1 fruit fly cellular context compared by ENCODE assay signal in genomic region chrX:15312074-15312881, dm6.
TF ChIP-seq lines count a peak whose summit lies in the region.

No protein-coding gene starts in this region.

TF ChIP-seq in whole organism, embryonic, 481 proteins besides CTCF, POLR2A, EP300 and RAD21 (continued from another document):
- TF ChIP-seq grau (tag; optimal IDR thresholded peaks at IDR 0.05; lab: Kevin White, UChicago) = peak; percentile 37
- peak; percentile 38; the same call in 1 of the 2 replicates for TF ChIP-seq wor (GFP tag; IDR thresholded peaks at IDR 0.05; lab: Robert Waterston, UW)
- no peak for TF ChIP-seq Six4 (GFP tag; optimal IDR thresholded peaks at IDR 0.05; lab: Kevin White, UChicago)
- TF ChIP-seq lmd (GFP tag; IDR thresholded peaks at IDR 0.05; lab: Robert Waterston, UW) = peak; percentile 38
- no peak for TF ChIP-seq CG2889 (GFP tag; IDR thresholded peaks at IDR 0.05; lab: Robert Waterston, UW)
- TF ChIP-seq CG2678 (tag; optimal IDR thresholded peaks at IDR 0.05; lab: Kevin White, UChicago) = peak; percentile 55
- peak; percentile 3 for TF ChIP-seq Blimp-1 (GFP tag; optimal IDR thresholded peaks at IDR 0.05; lab: Kevin White, UChicago)
- no peak for TF ChIP-seq Side (GFP tag; optimal IDR thresholded peaks at IDR 0.05; lab: Kevin White, UChicago)
- peak in 1 of 2 experiments; percentile 6 for TF ChIP-seq Trl (optimal IDR thresholded peaks at IDR 0.05; lab: Kevin White, UChicago)
- TF ChIP-seq Trl (GFP tag; optimal IDR thresholded peaks at IDR 0.05; lab: Kevin White, UChicago) = no peak
- TF ChIP-seq Asciz (GFP tag; optimal IDR thresholded peaks at IDR 0.05; lab: Kevin White, UChicago) = peak; percentile 44
- TF ChIP-seq Awh (GFP tag; IDR thresholded peaks at IDR 0.05; lab: Robert Waterston, UW) = peak; percentile 51; the same call in 1 of the 2 replicates
- TF ChIP-seq chif (GFP tag; optimal IDR thresholded peaks at IDR 0.05; lab: Kevin White, UChicago) = no peak
- TF ChIP-seq Hr3 (GFP tag; optimal IDR thresholded peaks at IDR 0.05; lab: Kevin White, UChicago) = no peak
- no peak for TF ChIP-seq CG12744 (GFP tag; optimal IDR thresholded peaks at IDR 0.05; lab: Kevin White, UChicago)
- TF ChIP-seq CG15269 (tag; optimal IDR thresholded peaks at IDR 0.05; lab: Kevin White, UChicago) = peak; percentile 30
- peak; percentile 46 for TF ChIP-seq Xbp1 (GFP tag; optimal IDR thresholded peaks at IDR 0.05; lab: Kevin White, UChicago)
- peak; percentile 43 for TF ChIP-seq bcd (GFP tag; optimal IDR thresholded peaks at IDR 0.05; lab: Kevin White, UChicago)
- TF ChIP-seq fd96Cb (tag; optimal IDR thresholded peaks at IDR 0.05; lab: Kevin White, UChicago) = peak; percentile 37
- TF ChIP-seq CG15073 (GFP tag; optimal IDR thresholded peaks at IDR 0.05; lab: Kevin White, UChicago) = no peak
- peak; percentile 53; the same call in 1 of the 2 replicates for TF ChIP-seq CG31441 (GFP tag; IDR thresholded peaks at IDR 0.05; lab: Robert Waterston, UW)
- no peak for TF ChIP-seq trh (GFP tag; optimal IDR thresholded peaks at IDR 0.05; lab: Kevin White, UChicago)
- peak; percentile 64 for TF ChIP-seq CG17361 (GFP tag; IDR thresholded peaks at IDR 0.05; lab: Robert Waterston, UW)
- TF ChIP-seq CG10979 (tag; optimal IDR thresholded peaks at IDR 0.05; lab: Kevin White, UChicago) = peak; percentile 18
- peak; percentile 5 for TF ChIP-seq PHDP (tag; optimal IDR thresholded peaks at IDR 0.05; lab: Kevin White, UChicago)
- no peak for TF ChIP-seq dan (GFP tag; IDR thresholded peaks at IDR 0.05; lab: Robert Waterston, UW)
- peak; percentile 49; the same call in 1 of the 2 replicates for TF ChIP-seq stc (GFP tag; IDR thresholded peaks at IDR 0.05; lab: Robert Waterston, UW)
- TF ChIP-seq Oli (tag; optimal IDR thresholded peaks at IDR 0.05; lab: Kevin White, UChicago) = peak; percentile 41
- TF ChIP-seq CG11504 (tag; optimal IDR thresholded peaks at IDR 0.05; lab: Kevin White, UChicago) = peak; percentile 64
- 0 out of 3 replicates have a peak, but pooled peaks have one; percentile 14 for TF ChIP-seq croc (GFP tag; conservative IDR thresholded peaks at IDR 0.05; lab: Robert Waterston, UW)
- peak in 1 of 3 experiments; percentile 42 for TF ChIP-seq Stat92E (GFP tag; optimal IDR thresholded peaks at IDR 0.05; lab: Kevin White, UChicago)
- no peak for TF ChIP-seq fru (optimal IDR thresholded peaks at IDR 0.05; lab: Kevin White, UChicago)
- TF ChIP-seq ci (GFP tag; IDR thresholded peaks at IDR 0.05; lab: Robert Waterston, UW) = 0 out of 3 replicates have a peak, but pooled peaks have one; percentile 24
- TF ChIP-seq Myb (GFP tag; optimal IDR thresholded peaks at IDR 0.05; lab: Kevin White, UChicago) = no peak
- no peak for TF ChIP-seq CG30020 (tag; optimal IDR thresholded peaks at IDR 0.05; lab: Kevin White, UChicago)
- TF ChIP-seq CG7839 (tag; optimal IDR thresholded peaks at IDR 0.05; lab: Kevin White, UChicago) = peak; percentile 45
- peak in 1 of 2 experiments; percentile 61 for TF ChIP-seq Dfd (GFP tag; optimal IDR thresholded peaks at IDR 0.05; lab: Kevin White, UChicago)
- TF ChIP-seq Ptx1 (GFP tag; IDR thresholded peaks at IDR 0.05; lab: Robert Waterston, UW) = 0 out of 2 replicates have a peak, but pooled peaks have one; percentile 19
- TF ChIP-seq CG9437 (GFP tag; optimal IDR thresholded peaks at IDR 0.05; lab: Kevin White, UChicago) = peak; percentile 27
- TF ChIP-seq kay (GFP tag; optimal IDR thresholded peaks at IDR 0.05; lab: Kevin White, UChicago) = no peak
- peak; percentile 12 for TF ChIP-seq CG9817 (tag; optimal IDR thresholded peaks at IDR 0.05; lab: Kevin White, UChicago)
- TF ChIP-seq CG10654 (GFP tag; optimal IDR thresholded peaks at IDR 0.05; lab: Kevin White, UChicago) = peak; percentile 7
- peak; percentile 26 for TF ChIP-seq CG8924 (tag; optimal IDR thresholded peaks at IDR 0.05; lab: Kevin White, UChicago)
- peak; percentile 31 for TF ChIP-seq CG13424 (tag; optimal IDR thresholded peaks at IDR 0.05; lab: Kevin White, UChicago)
- TF ChIP-seq az2 (GFP tag; optimal IDR thresholded peaks at IDR 0.05; lab: Kevin White, UChicago) = peak; percentile 12
- TF ChIP-seq pan (optimal IDR thresholded peaks at IDR 0.05; lab: Kevin White, UChicago) = no peak
- TF ChIP-seq pan (GFP tag; optimal IDR thresholded peaks at IDR 0.05 in 1 of 2, IDR thresholded peaks at IDR 0.05 in 1 of 2) = peak; percentile 40 to 58
- 0 out of 3 replicates have a peak, but pooled peaks have one; percentile 26 for TF ChIP-seq CG11695 (GFP tag; IDR thresholded peaks at IDR 0.05; lab: Robert Waterston, UW)
- peak in 1 of 2 experiments; percentile 24 for TF ChIP-seq dpn (GFP tag; optimal IDR thresholded peaks at IDR 0.05; lab: Kevin White, UChicago)
- TF ChIP-seq NC2α (GFP tag; optimal IDR thresholded peaks at IDR 0.05; lab: Kevin White, UChicago) = no peak
- TF ChIP-seq TFAM (GFP tag; optimal IDR thresholded peaks at IDR 0.05; lab: Kevin White, UChicago) = no peak
- 0 out of 2 replicates have a peak, but pooled peaks have one; percentile 19 for TF ChIP-seq CG14014 (GFP tag; IDR thresholded peaks at IDR 0.05; lab: Robert Waterston, UW)
- no peak for TF ChIP-seq CG4617 (GFP tag; optimal IDR thresholded peaks at IDR 0.05; lab: Kevin White, UChicago; ENCODE audit: borderline replicate concordance)
- TF ChIP-seq HmgD (GFP tag; optimal IDR thresholded peaks at IDR 0.05; lab: Kevin White, UChicago) = no peak
- peak; percentile 5 for TF ChIP-seq CG18619 (GFP tag; optimal IDR thresholded peaks at IDR 0.05; lab: Kevin White, UChicago)
- TF ChIP-seq CG4424 (GFP tag; optimal IDR thresholded peaks at IDR 0.05; lab: Kevin White, UChicago) = peak; percentile 4
- TF ChIP-seq org-1 (GFP tag; optimal IDR thresholded peaks at IDR 0.05; lab: Kevin White, UChicago) = peak; percentile 35
- no peak for TF ChIP-seq CG15479 (GFP tag; optimal IDR thresholded peaks at IDR 0.05; lab: Kevin White, UChicago)
- peak; percentile 60 for TF ChIP-seq gem (tag; optimal IDR thresholded peaks at IDR 0.05; lab: Kevin White, UChicago)
- no peak for TF ChIP-seq CG9876 (GFP tag; optimal IDR thresholded peaks at IDR 0.05; lab: Kevin White, UChicago)
- peak; percentile 37 for TF ChIP-seq cg (GFP tag; optimal IDR thresholded peaks at IDR 0.05; lab: Kevin White, UChicago)
- TF ChIP-seq Ets65A (GFP tag; lab: Kevin White, UChicago) = peak; percentile 52
- TF ChIP-seq CG11723 (GFP tag; optimal IDR thresholded peaks at IDR 0.05; lab: Kevin White, UChicago) = no peak
- TF ChIP-seq unpg (GFP tag; optimal IDR thresholded peaks at IDR 0.05; lab: Kevin White, UChicago) = peak; percentile 19
- TF ChIP-seq CG30403 (GFP tag; optimal IDR thresholded peaks at IDR 0.05; lab: Kevin White, UChicago) = peak; percentile 54
- TF ChIP-seq CG4820 (GFP tag; optimal IDR thresholded peaks at IDR 0.05; lab: Kevin White, UChicago) = peak; percentile 16
- no peak for TF ChIP-seq vvl (GFP tag; IDR thresholded peaks at IDR 0.05; lab: Robert Waterston, UW)
- TF ChIP-seq CG3065 (GFP tag; optimal IDR thresholded peaks at IDR 0.05; lab: Kevin White, UChicago) = no peak
- TF ChIP-seq zfh1 (GFP tag; IDR thresholded peaks at IDR 0.05; lab: Robert Waterston, UW) = no peak
- peak in 1 of 2 experiments; percentile 95 for TF ChIP-seq Eip74EF (GFP tag; optimal IDR thresholded peaks at IDR 0.05; lab: Kevin White, UChicago)
- peak; percentile 54 for TF ChIP-seq phol (tag; optimal IDR thresholded peaks at IDR 0.05; lab: Kevin White, UChicago)
- no peak for TF ChIP-seq D (optimal IDR thresholded peaks at IDR 0.05; lab: Kevin White, UChicago)
- TF ChIP-seq D (GFP tag; optimal IDR thresholded peaks at IDR 0.05; lab: Kevin White, UChicago) = peak; percentile 18
- TF ChIP-seq CG11696 (GFP tag; IDR thresholded peaks at IDR 0.05; lab: Robert Waterston, UW) = no peak
- TF ChIP-seq ham (GFP tag; IDR thresholded peaks at IDR 0.05; lab: Robert Waterston, UW) = no peak
- no peak for TF ChIP-seq CG7928 (GFP tag; optimal IDR thresholded peaks at IDR 0.05; lab: Kevin White, UChicago)
- no peak for TF ChIP-seq schlank (tag; optimal IDR thresholded peaks at IDR 0.05; lab: Kevin White, UChicago)
- no peak for TF ChIP-seq rib (GFP tag; IDR thresholded peaks at IDR 0.05; lab: Robert Waterston, UW)
- TF ChIP-seq CG6689 (GFP tag; IDR thresholded peaks at IDR 0.05; lab: Robert Waterston, UW) = peak; percentile 29; the same call in 1 of the 2 replicates
- TF ChIP-seq Bgb (GFP tag; IDR thresholded peaks at IDR 0.05; lab: Robert Waterston, UW; ENCODE audit: partially characterized antibody) = no peak
- TF ChIP-seq dmrt99B (tag; optimal IDR thresholded peaks at IDR 0.05; lab: Kevin White, UChicago) = peak; percentile 68
- peak; percentile 4 for TF ChIP-seq CG17385 (GFP tag; optimal IDR thresholded peaks at IDR 0.05; lab: Kevin White, UChicago)
- TF ChIP-seq Fer1 (GFP tag; optimal IDR thresholded peaks at IDR 0.05; lab: Kevin White, UChicago) = peak; percentile 2
- TF ChIP-seq Drgx (GFP tag; IDR thresholded peaks at IDR 0.05; lab: Robert Waterston, UW) = peak; percentile 38
- TF ChIP-seq CG7556 (GFP tag; optimal IDR thresholded peaks at IDR 0.05; lab: Kevin White, UChicago) = peak; percentile 58
- no peak for TF ChIP-seq gfzf (GFP tag; optimal IDR thresholded peaks at IDR 0.05; lab: Kevin White, UChicago)
- TF ChIP-seq prd (optimal IDR thresholded peaks at IDR 0.05; lab: Kevin White, UChicago) = no peak
- peak; percentile 20; the same call in 1 of the 3 replicates for TF ChIP-seq prd (GFP tag; IDR thresholded peaks at IDR 0.05; lab: Robert Waterston, UW)
- 0 out of 4 replicates have a peak, but pooled peaks have one; percentile 10 for TF ChIP-seq Gug (GFP tag; IDR thresholded peaks at IDR 0.05; lab: Robert Waterston, UW)
- 0 out of 3 replicates have a peak, but pooled peaks have one; percentile 33 for TF ChIP-seq ken (GFP tag; IDR thresholded peaks at IDR 0.05; lab: Robert Waterston, UW)
- peak; percentile 10 for TF ChIP-seq CG10147 (GFP tag; optimal IDR thresholded peaks at IDR 0.05; lab: Kevin White, UChicago)
